Worm (Caenorhabditis elegans) whole organism, L3 larva: ENCODE data around the gene str-130.

Source experiments
- ZK546.5 ChIP-seq: sonication (generic microtip); optimal IDR thresholded peaks from 2 replicates; lab custom pipeline; 2017; ENCODE audit warnings: missing biosample characterization, missing genetic modification characterization
- ama-1 ChIP-seq: fragments of 150-350 bp; optimal IDR thresholded peaks from 2 replicates; lab custom pipeline; 2018
- lin-15B ChIP-seq: fragments of 150-350 bp; optimal IDR thresholded peaks from 2 replicates; lab custom pipeline; 2014; ENCODE audit warnings: missing biosample characterization, missing genetic modification characterization
- lin-39 ChIP-seq: fragments of 150-350 bp; optimal IDR thresholded peaks from 2 replicates; lab custom pipeline; 2018; ENCODE audit warnings: missing biosample characterization, missing genetic modification reagents, missing genetic modification characterization
- mdl-1 ChIP-seq: fragments of 150-350 bp; optimal IDR thresholded peaks from 2 replicates; lab custom pipeline; 2014; ENCODE audit warnings: missing biosample characterization, missing genetic modification characterization
- nfya-1 ChIP-seq: sonication (generic microtip); optimal IDR thresholded peaks from 2 replicates; lab custom pipeline; 2017; ENCODE audit warnings: missing genetic modification characterization, mild to moderate bottlenecking, missing compliant biosample characterization, antibody characterized with exemption, moderate library complexity; ENCODE audit not compliant: insufficient read depth
- nhr-11 ChIP-seq: fragments of 150-350 bp; optimal IDR thresholded peaks from 2 replicates; lab custom pipeline; 2014; ENCODE audit warnings: missing biosample characterization, missing genetic modification characterization
- nhr-237 ChIP-seq: fragments of 150-350 bp; optimal IDR thresholded peaks from 2 replicates; lab custom pipeline; 2014; ENCODE audit warnings: missing biosample characterization, missing genetic modification characterization
- pha-4 ChIP-seq: fragments of 150-350 bp; optimal IDR thresholded peaks from 2 replicates; lab custom pipeline; 2014; ENCODE audit warnings: missing biosample characterization, missing genetic modification reagents, missing genetic modification characterization
- snpc-4 ChIP-seq: fragments of 150-350 bp; optimal IDR thresholded peaks from 2 replicates; lab custom pipeline; 2014; ENCODE audit warnings: missing biosample characterization, missing genetic modification characterization
- tbx-2 ChIP-seq: sonication (generic microtip); optimal IDR thresholded peaks from 2 replicates; lab custom pipeline; 2016; ENCODE audit warnings: mild to moderate bottlenecking, missing genetic modification characterization, missing compliant biosample characterization
- ztf-11 ChIP-seq: fragments of 150-350 bp; optimal IDR thresholded peaks from 2 replicates; lab custom pipeline; 2014; ENCODE audit warnings: missing biosample characterization, missing genetic modification characterization
- ztf-4 ChIP-seq: fragments of 150-350 bp; optimal IDR thresholded peaks from 2 replicates; lab custom pipeline; 2014; ENCODE audit warnings: missing biosample characterization, missing genetic modification characterization

ce11 chrV:8114542-8114941, 24.0 kb upstream of the str-130 start:
- no peak for TF ChIP-seq pha-4 (tag; lab: Kevin White, UChicago)
- TF ChIP-seq nfya-1 (tag; lab: Kevin White, UChicago), result no peak
- no peak for TF ChIP-seq ZK546.5
- no peak for TF ChIP-seq nhr-11 (tag; lab: Kevin White, UChicago)
- no peak for TF ChIP-seq nhr-237 (tag; lab: Kevin White, UChicago)
- no peak for TF ChIP-seq ztf-11 (tag; lab: Kevin White, UChicago)
- TF ChIP-seq ama-1, result no peak
- TF ChIP-seq tbx-2 (tag; lab: Kevin White, UChicago), result no peak
- TF ChIP-seq ztf-4 (tag; lab: Kevin White, UChicago), result no peak
- TF ChIP-seq lin-39 (tag; lab: Kevin White, UChicago), result no peak
- no peak for TF ChIP-seq snpc-4 (tag; lab: Kevin White, UChicago)
- no peak for TF ChIP-seq mdl-1 (tag; lab: Kevin White, UChicago)
- no peak for TF ChIP-seq lin-15B (tag; lab: Kevin White, UChicago)
